Fruit fly (Drosophila melanogaster) whole organism, pupa: ENCODE measurements around the gene CrebA.
A peak's percentile ranks its signal among the peaks of the same experiment; 100 is the strongest.

Source experiments
- CG10348 ChIP-seq: fragments of 200-800 bp; sonication (Bioruptor generic); IDR thresholded peaks from 2 replicates; pipeline ENCODE4 v1.3.6; 2022; ENCODE audit warnings: missing biosample characterization, missing genetic modification characterization
- CG12605 ChIP-seq: fragments of 200-800 bp; sonication (Bioruptor generic); IDR thresholded peaks from 2 replicates; pipeline ENCODE4 v1.3.6; 2022; ENCODE audit warnings: missing biosample characterization, missing genetic modification characterization
- CG13204 ChIP-seq: fragments of 200-800 bp; sonication (Bioruptor generic); optimal IDR thresholded peaks from 2 replicates; lab custom pipeline; 2018; ENCODE audit warnings: missing biosample characterization, mild to moderate bottlenecking, missing genetic modification characterization, moderate library complexity
- CG14655 ChIP-seq: fragments of 200-800 bp; sonication (Bioruptor generic); optimal IDR thresholded peaks from 3 replicates; lab custom pipeline; 2017; ENCODE audit warnings: mild to moderate bottlenecking, missing biosample characterization, missing genetic modification reagents, missing genetic modification characterization
- CG15710 ChIP-seq: fragments of 200-800 bp; sonication (Bioruptor generic); optimal IDR thresholded peaks from 2 replicates; lab custom pipeline; 2018; ENCODE audit warnings: missing biosample characterization, mild to moderate bottlenecking, missing genetic modification characterization, moderate library complexity
- CG17806 ChIP-seq: fragments of 200-800 bp; sonication (Bioruptor generic); optimal IDR thresholded peaks from 2 replicates; lab custom pipeline; 2018; ENCODE audit warnings: missing biosample characterization, mild to moderate bottlenecking, missing genetic modification characterization, moderate library complexity
- CG32121 ChIP-seq: fragments of 200-800 bp; sonication (Bioruptor generic); IDR thresholded peaks from 2 replicates; pipeline ENCODE4 v1.3.6; 2022; ENCODE audit warnings: missing biosample characterization, missing genetic modification characterization
- CG34367 ChIP-seq: fragments of 200-800 bp; sonication (Bioruptor generic); optimal IDR thresholded peaks from 2 replicates; lab custom pipeline; 2018; ENCODE audit warnings: missing biosample characterization, mild to moderate bottlenecking, missing genetic modification characterization
- CG4496 ChIP-seq: fragments of 200-800 bp; sonication (Bioruptor generic); IDR thresholded peaks from 3 replicates; pipeline ENCODE4 v1.3.6; 2022; ENCODE audit warnings: missing biosample characterization, missing genetic modification characterization
- CG8159 ChIP-seq: fragments of 200-800 bp; sonication (Bioruptor generic); optimal IDR thresholded peaks from 3 replicates; lab custom pipeline; 2018; ENCODE audit warnings: missing biosample characterization, mild to moderate bottlenecking, missing genetic modification characterization, moderate library complexity
- CG8301 ChIP-seq: fragments of 200-800 bp; sonication (Bioruptor generic); optimal IDR thresholded peaks from 2 replicates; lab custom pipeline; 2018; ENCODE audit warnings: missing biosample characterization, mild to moderate bottlenecking, missing genetic modification characterization
- CG9948 ChIP-seq: fragments of 200-800 bp; sonication (Bioruptor generic); optimal IDR thresholded peaks from 2 replicates; lab custom pipeline; 2018; ENCODE audit warnings: missing biosample characterization, mild to moderate bottlenecking, missing genetic modification characterization, moderate library complexity
- D1 ChIP-seq: fragments of 200-800 bp; sonication (Bioruptor generic); optimal IDR thresholded peaks from 2 replicates; lab custom pipeline; 2018; ENCODE audit warnings: missing biosample characterization, mild to moderate bottlenecking, missing genetic modification characterization, moderate library complexity
- EcR ChIP-seq: fragments of 200-800 bp; sonication (Bioruptor generic); optimal IDR thresholded peaks from 3 replicates; lab custom pipeline; 2019; ENCODE audit warnings: missing biosample characterization, missing genetic modification characterization, mild to moderate bottlenecking, moderate library complexity, missing genetic modification reagents
- Ets98B ChIP-seq: fragments of 200-800 bp; sonication (Bioruptor generic); IDR thresholded peaks from 2 replicates; pipeline ENCODE4 v1.3.6; 2022; ENCODE audit warnings: missing biosample characterization, missing genetic modification characterization
- Pif1A ChIP-seq: fragments of 200-800 bp; sonication (Bioruptor generic); optimal IDR thresholded peaks from 3 replicates; lab custom pipeline; 2016; ENCODE audit warnings: missing biosample characterization, missing genetic modification characterization
- Pif1B ChIP-seq: fragments of 200-800 bp; sonication (Bioruptor generic); optimal IDR thresholded peaks from 3 replicates; lab custom pipeline; 2016; ENCODE audit warnings: missing biosample characterization, missing genetic modification characterization
- Snoo ChIP-seq: fragments of 200-800 bp; sonication (Bioruptor generic); optimal IDR thresholded peaks from 3 replicates; lab custom pipeline; 2017; ENCODE audit warnings: missing biosample characterization, mild to moderate bottlenecking, missing genetic modification characterization, inconsistent platforms
- fd96Ca ChIP-seq: fragments of 200-800 bp; sonication (Bioruptor generic); IDR thresholded peaks from 3 replicates; pipeline ENCODE4 v1.3.6; 2022; ENCODE audit warnings: missing biosample characterization, missing genetic modification characterization
- gl ChIP-seq: fragments of 200-800 bp; sonication (Bioruptor generic); optimal IDR thresholded peaks from 2 replicates; lab custom pipeline; 2018; ENCODE audit warnings: missing biosample characterization, mild to moderate bottlenecking, missing genetic modification characterization
- rn ChIP-seq: fragments of 200-800 bp; sonication (Bioruptor generic); IDR thresholded peaks from 2 replicates; pipeline ENCODE4 v1.3.6; 2022; ENCODE audit warnings: missing biosample characterization, missing genetic modification characterization

Gene CrebA

DNA sequence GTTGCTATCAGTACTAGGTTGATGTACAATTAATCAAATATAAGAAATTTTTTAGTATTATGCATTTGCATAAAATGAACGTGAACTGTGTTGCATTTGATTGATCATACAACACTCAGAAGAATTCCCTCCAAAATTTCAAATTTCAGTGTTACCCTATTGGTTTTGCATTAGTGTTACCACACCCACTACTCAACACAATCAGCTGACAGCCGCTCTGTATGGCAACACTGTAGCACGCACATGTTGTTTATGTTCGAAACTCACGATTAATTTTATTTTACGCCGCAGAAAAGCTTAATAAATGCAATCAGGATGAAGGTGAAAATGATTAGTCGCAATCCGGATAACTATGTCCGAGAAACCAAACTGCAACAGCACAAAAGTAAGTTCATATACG, 36.5 kb upstream of the CrebA start, which contains the start of gene CG7275:
TSS of gene CG7275 (plus strand) at position 215 of the 400 bp plus-strand sequence.
- TF ChIP-seq CG4496 (no peak), CG15710 (tag; lab: Kevin White, UChicago) (peak; percentile 7)

DNA sequence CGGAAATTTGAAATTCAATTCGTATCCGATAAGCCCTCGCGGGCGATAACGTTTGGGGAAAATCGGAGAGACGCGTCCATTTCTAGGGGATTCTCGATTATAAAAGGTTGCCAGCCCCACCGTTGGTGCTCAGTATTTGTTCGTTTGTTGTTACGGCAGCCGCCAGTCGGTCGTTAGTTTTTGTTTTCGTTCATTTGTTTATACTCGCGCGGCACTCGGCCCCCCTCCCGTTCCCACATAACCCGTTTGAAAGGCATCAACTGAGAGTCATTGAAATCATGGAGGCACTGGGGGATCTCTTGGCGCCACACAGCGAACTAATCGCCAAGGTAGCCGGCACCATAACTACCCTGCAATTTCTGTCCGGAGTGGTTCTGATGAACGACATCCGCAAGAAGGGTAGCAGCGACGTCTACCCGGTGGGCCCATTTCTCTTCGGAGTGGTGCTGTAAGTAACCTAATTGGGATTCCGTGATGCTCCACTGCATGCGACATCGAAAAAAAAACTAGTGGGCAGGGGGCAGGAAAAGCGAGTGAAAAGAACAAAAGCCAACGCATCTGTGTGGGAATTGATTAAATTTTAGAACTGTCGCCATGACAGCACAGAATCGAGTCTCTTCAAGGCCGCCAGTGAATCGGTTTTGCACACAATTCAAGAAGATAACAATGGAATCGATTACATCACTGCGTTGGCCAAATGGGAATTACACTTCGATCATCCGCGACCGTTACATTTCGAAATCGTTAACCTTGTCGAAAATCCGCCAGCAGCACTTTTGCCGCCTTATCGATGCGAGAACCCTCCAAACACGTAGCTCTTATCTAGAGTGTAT, 34.2 kb upstream of the CrebA start, which contains the start of gene CG7272:
TSS of gene CG7272 (plus strand) at position 126 of the 833 bp plus-strand sequence.
- TF ChIP-seq D1 (peak; percentile 0), gl (tag; lab: Kevin White, UChicago) (no peak), CG8159 (tag; lab: Kevin White, UChicago) (no peak), Pif1A (GFP tag; lab: Kevin White, UChicago) (no peak), CG13204 (no peak), CG14655 (GFP tag; lab: Kevin White, UChicago) (no peak), rn (GFP tag; lab: Robert Waterston, UW) (no peak), Ets98B (GFP tag; lab: Robert Waterston, UW) (peak; percentile 58; the same call in 1 of the 2 replicates), CG9948 (tag; lab: Kevin White, UChicago) (no peak), CG10348 (GFP tag; lab: Robert Waterston, UW) (no peak), EcR (GFP tag; lab: Kevin White, UChicago) (peak; percentile 44), CG8301 (tag; lab: Kevin White, UChicago) (peak; percentile 42), Pif1B (GFP tag; lab: Kevin White, UChicago) (no peak), CG32121 (GFP tag; lab: Robert Waterston, UW) (peak; percentile 49; the same call in 1 of the 2 replicates), CG12605 (GFP tag; lab: Robert Waterston, UW) (0 out of 2 replicates have a peak, but pooled peaks have one; percentile 25), Snoo (tag; lab: Kevin White, UChicago) (no peak), CG17806 (no peak), CG15710 (tag; lab: Kevin White, UChicago) (peak; percentile 3), fd96Ca (GFP tag; lab: Robert Waterston, UW) (peak; percentile 60; the same call in 1 of the 3 replicates), CG4496 (peak; percentile 57; the same call in 2 of the 3 replicates), CG34367 (tag; lab: Kevin White, UChicago) (no peak)
- TF ChIP-seq, all 21 proteins: peak for 9

DNA sequence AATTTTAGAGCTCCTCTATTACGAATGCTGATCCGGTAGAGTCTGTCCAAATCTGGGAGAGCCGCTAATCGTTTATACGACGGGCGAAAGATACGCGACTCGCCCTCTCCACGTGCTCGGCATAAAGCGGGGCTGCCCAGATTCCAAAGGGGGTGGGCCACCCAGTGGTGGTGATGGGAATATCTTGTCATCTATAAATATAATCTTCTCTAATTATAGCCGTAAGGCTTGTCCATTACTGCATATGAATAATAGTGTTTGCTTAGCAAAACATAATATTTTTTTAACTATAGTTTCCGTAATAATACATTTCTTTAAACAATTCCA, 33.6 kb upstream of the CrebA start:
- TF ChIP-seq CG12605 (GFP tag; lab: Robert Waterston, UW), result no peak
- TF ChIP-seq rn (GFP tag; lab: Robert Waterston, UW), result no peak
- no peak for TF ChIP-seq gl (tag; lab: Kevin White, UChicago)
- TF ChIP-seq fd96Ca (GFP tag; lab: Robert Waterston, UW), result no peak
- no peak for TF ChIP-seq CG32121 (GFP tag; lab: Robert Waterston, UW)
- TF ChIP-seq CG34367 (tag; lab: Kevin White, UChicago), result no peak
- no peak for TF ChIP-seq D1
- no peak for TF ChIP-seq CG8301 (tag; lab: Kevin White, UChicago)
- TF ChIP-seq CG17806, result no peak
- TF ChIP-seq EcR (GFP tag; lab: Kevin White, UChicago), result no peak
- TF ChIP-seq CG8159 (tag; lab: Kevin White, UChicago), result no peak
- TF ChIP-seq CG10348 (GFP tag; lab: Robert Waterston, UW), result no peak
- TF ChIP-seq CG4496, result no peak
- no peak for TF ChIP-seq CG15710 (tag; lab: Kevin White, UChicago)
- no peak for TF ChIP-seq Snoo (tag; lab: Kevin White, UChicago)
- TF ChIP-seq Pif1B (GFP tag; lab: Kevin White, UChicago), result no peak

DNA sequence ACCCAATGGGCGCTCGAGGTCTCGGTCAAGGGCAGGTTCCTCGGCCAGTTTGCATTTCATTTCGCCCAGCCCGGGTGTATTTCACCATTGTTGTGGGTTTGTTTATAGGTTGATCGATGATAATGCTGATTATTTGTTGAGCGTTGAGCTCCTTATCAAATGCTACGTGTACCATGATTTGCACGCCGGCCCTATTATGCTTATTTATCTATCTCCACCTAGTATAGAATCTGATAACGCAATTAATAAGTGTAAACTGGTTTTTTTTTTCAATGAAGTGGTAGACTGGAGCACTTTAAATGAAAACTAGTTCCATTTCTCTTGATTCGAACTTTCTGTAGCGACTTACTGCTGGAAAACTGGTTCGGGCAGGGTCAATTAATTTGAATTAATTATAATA, 32.9 kb upstream of the CrebA start:
- TF ChIP-seq rn (GFP tag; lab: Robert Waterston, UW) (no peak), D1 (no peak), CG10348 (GFP tag; lab: Robert Waterston, UW) (no peak), gl (tag; lab: Kevin White, UChicago) (no peak), Snoo (tag; lab: Kevin White, UChicago) (no peak), CG17806 (no peak), CG15710 (tag; lab: Kevin White, UChicago) (no peak), CG12605 (GFP tag; lab: Robert Waterston, UW) (no peak)

DNA sequence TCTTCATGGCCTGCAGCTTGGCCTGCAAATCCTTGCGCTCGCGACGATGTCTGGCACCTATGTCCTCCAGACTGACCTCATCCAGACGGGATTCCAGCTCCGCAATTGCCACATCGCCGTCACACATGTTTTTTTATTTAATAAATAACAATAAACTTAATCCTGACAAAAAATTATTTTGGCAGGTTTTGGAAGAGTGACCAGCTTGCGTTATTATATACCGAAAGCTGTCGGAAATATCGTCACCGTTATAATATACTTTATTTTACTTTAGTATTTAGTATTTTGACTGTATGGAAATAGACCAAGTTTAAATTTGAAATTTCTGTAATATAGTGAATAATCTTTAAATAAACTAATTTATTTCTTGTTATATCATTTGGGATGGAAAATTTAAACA, 30.5 kb upstream of the CrebA start, which contains the start of gene CG7857:
TSS of gene CG7857 (minus strand) at position 208 of the 400 bp plus-strand sequence.
- no peak for TF ChIP-seq CG32121 (GFP tag; lab: Robert Waterston, UW)
- TF ChIP-seq CG17806, result no peak
- no peak for TF ChIP-seq CG13204
- no peak for TF ChIP-seq CG4496
- TF ChIP-seq fd96Ca (GFP tag; lab: Robert Waterston, UW), result no peak
- TF ChIP-seq CG12605 (GFP tag; lab: Robert Waterston, UW), result no peak
- TF ChIP-seq D1, result no peak
- TF ChIP-seq CG8159 (tag; lab: Kevin White, UChicago), result no peak
- TF ChIP-seq CG14655 (GFP tag; lab: Kevin White, UChicago), result no peak
- no peak for TF ChIP-seq CG8301 (tag; lab: Kevin White, UChicago)
- TF ChIP-seq EcR (GFP tag; lab: Kevin White, UChicago), result no peak
- TF ChIP-seq gl (tag; lab: Kevin White, UChicago), result no peak
- no peak for TF ChIP-seq rn (GFP tag; lab: Robert Waterston, UW)
- TF ChIP-seq CG34367 (tag; lab: Kevin White, UChicago), result no peak
- TF ChIP-seq CG15710 (tag; lab: Kevin White, UChicago), result no peak
- no peak for TF ChIP-seq Ets98B (GFP tag; lab: Robert Waterston, UW)
